Fruit fly (Drosophila melanogaster) whole organism, embryonic: ENCODE measurements around the gene RabX5.

Experiments used
- B-H1 ChIP-seq: fragments of 200-800 bp; sonication (Bioruptor generic); IDR thresholded peaks from 3 replicates; pipeline ENCODE4 v1.3.6; 2022; ENCODE audit warnings: missing biosample characterization, missing genetic modification characterization
- Bdp1 ChIP-seq: fragments of 200-800 bp; sonication (Bioruptor generic); optimal IDR thresholded peaks from 3 replicates; lab custom pipeline; 2016; ENCODE audit warnings: missing biosample characterization, missing genetic modification characterization
- C15 ChIP-seq: fragments of 200-800 bp; sonication (Bioruptor generic); IDR thresholded peaks from 3 replicates; pipeline ENCODE4 v1.3.6; 2022; ENCODE audit warnings: missing biosample characterization, missing genetic modification characterization
- CG14667 ChIP-seq: fragments of 200-800 bp; sonication (Bioruptor generic); IDR thresholded peaks from 2 replicates; pipeline ENCODE4 v1.3.6; 2022; ENCODE audit warnings: missing biosample characterization, missing genetic modification characterization
- CG14710 ChIP-seq: fragments of 200-800 bp; sonication (Bioruptor generic); optimal IDR thresholded peaks from 3 replicates; lab custom pipeline; 2019; ENCODE audit warnings: missing biosample characterization, mild to moderate bottlenecking, missing genetic modification characterization, moderate library complexity
- CG1529 ChIP-seq: fragments of 200-800 bp; sonication (Bioruptor generic); optimal IDR thresholded peaks from 3 replicates; lab custom pipeline; 2018; ENCODE audit warnings: missing biosample characterization, missing genetic modification characterization
- CG17361 ChIP-seq: fragments of 200-800 bp; sonication (Bioruptor generic); IDR thresholded peaks from 3 replicates; pipeline ENCODE4 v1.3.6; 2022; ENCODE audit warnings: missing biosample characterization, missing genetic modification characterization
- CG17612 ChIP-seq: fragments of 200-800 bp; sonication (Bioruptor generic); IDR thresholded peaks from 2 replicates; pipeline ENCODE4 v1.3.6; 2022; ENCODE audit warnings: missing biosample characterization, missing genetic modification characterization
- CG17829 ChIP-seq: fragments of 200-800 bp; optimal IDR thresholded peaks from 2 replicates; lab custom pipeline; 2019; ENCODE audit warnings: missing biosample characterization, mild to moderate bottlenecking, missing genetic modification characterization, moderate library complexity
- CG18599 ChIP-seq: fragments of 200-800 bp; sonication (Bioruptor generic); optimal IDR thresholded peaks from 3 replicates; lab custom pipeline; 2017; ENCODE audit warnings: missing biosample characterization, missing genetic modification characterization, mild to moderate bottlenecking, moderate library complexity, missing genetic modification reagents
- CG18764 ChIP-seq: fragments of 200-800 bp; sonication (Bioruptor generic); optimal IDR thresholded peaks from 3 replicates; lab custom pipeline; 2016; ENCODE audit warnings: missing biosample characterization, missing genetic modification characterization
- CG2202 ChIP-seq: fragments of 200-800 bp; sonication (Bioruptor generic); optimal IDR thresholded peaks from 2 replicates; lab custom pipeline; 2018; ENCODE audit warnings: missing biosample characterization, mild to moderate bottlenecking, missing genetic modification characterization
- CG3726 ChIP-seq: fragments of 200-800 bp; sonication (Bioruptor generic); IDR thresholded peaks from 3 replicates; pipeline ENCODE4, ENCODE4 v1.3.6; 2022; ENCODE audit warnings: missing biosample characterization, missing genetic modification characterization
- CG4360 ChIP-seq: fragments of 200-800 bp; sonication (Bioruptor generic); IDR thresholded peaks from 2 replicates; pipeline ENCODE4 v1.3.6; 2022; ENCODE audit warnings: missing biosample characterization, missing genetic modification characterization
- CG5245 ChIP-seq: fragments of 200-800 bp; sonication (Bioruptor generic); optimal IDR thresholded peaks from 3 replicates; lab custom pipeline; 2016; ENCODE audit warnings: missing biosample characterization, missing genetic modification characterization
- CG7556 ChIP-seq: fragments of 200-800 bp; sonication (Bioruptor generic); optimal IDR thresholded peaks from 2 replicates; lab custom pipeline; 2017; ENCODE audit warnings: missing biosample characterization, mild to moderate bottlenecking, missing genetic modification characterization
- CG7963 ChIP-seq: fragments of 200-800 bp; sonication (Bioruptor generic); IDR thresholded peaks from 3 replicates; pipeline ENCODE4 v1.3.6; 2022; ENCODE audit warnings: missing biosample characterization, missing genetic modification characterization; ENCODE audit not compliant: partially characterized antibody
- CG9876 ChIP-seq: fragments of 200-800 bp; sonication (Bioruptor generic); optimal IDR thresholded peaks from 2 replicates; lab custom pipeline; 2016; ENCODE audit warnings: missing biosample characterization, missing genetic modification characterization
- Chrac-16 ChIP-seq: fragments of 200-800 bp; sonication (Bioruptor generic); optimal IDR thresholded peaks from 3 replicates; lab custom pipeline; 2016; ENCODE audit warnings: missing biosample characterization, missing genetic modification characterization
- Ets65A ChIP-seq: fragments of 200-800 bp; sonication (Bioruptor generic); peaks from one replicate; lab custom pipeline; 2016; ENCODE audit warnings: missing biosample characterization, missing genetic modification characterization
- Fer3 ChIP-seq: fragments of 200-800 bp; sonication (Bioruptor generic); optimal IDR thresholded peaks from 2 replicates; lab custom pipeline; 2018; ENCODE audit warnings: missing biosample characterization, mild to moderate bottlenecking, missing genetic modification characterization, moderate library complexity
- HLH4C ChIP-seq: fragments of 200-800 bp; sonication (Bioruptor generic); IDR thresholded peaks from 3 replicates; pipeline ENCODE4 v1.3.6; 2022; ENCODE audit warnings: missing biosample characterization, missing genetic modification characterization; ENCODE audit not compliant: partially characterized antibody
- Hr3 ChIP-seq: fragments of 200-800 bp; sonication (Bioruptor generic); optimal IDR thresholded peaks from 3 replicates; lab custom pipeline; 2016; ENCODE audit warnings: missing biosample characterization, missing genetic modification characterization
- Hr51 ChIP-seq, 2 experiments: fragments of 200-800 bp; sonication (Bioruptor generic); optimal IDR thresholded peaks; 2 replicates in 1 of 2; 3 replicates in 1 of 2; lab custom pipeline; 2016 to 2018; ENCODE audit warnings: missing biosample characterization in 2 of 2, missing genetic modification characterization in 2 of 2, mild to moderate bottlenecking in 1 of 2, moderate library complexity in 1 of 2
- Ptx1 ChIP-seq: fragments of 200-800 bp; sonication (Bioruptor generic); IDR thresholded peaks from 2 replicates; pipeline ENCODE4 v1.3.6; 2022; ENCODE audit warnings: missing biosample characterization, missing genetic modification characterization
- Tbp ChIP-seq: fragments of >200 bp; optimal IDR thresholded peaks from 2 replicates; lab custom pipeline; 2018; ENCODE audit warnings: missing biosample characterization, missing genetic modification characterization
- Usf ChIP-seq: fragments of 200-800 bp; sonication (Bioruptor generic); optimal IDR thresholded peaks from 2 replicates; lab custom pipeline; 2017; ENCODE audit warnings: missing genotype, missing biosample characterization, missing genetic modification characterization
- bigmax ChIP-seq: fragments of 200-800 bp; sonication (Bioruptor generic); optimal IDR thresholded peaks from 2 replicates; lab custom pipeline; 2018; ENCODE audit warnings: missing biosample characterization, mild to moderate bottlenecking, missing genetic modification characterization
- bsh ChIP-seq, 2 experiments: fragments of 200-800 bp; sonication (Bioruptor generic); optimal IDR thresholded peaks; 2 replicates each; lab custom pipeline; 2017 to 2018; ENCODE audit warnings: mild to moderate bottlenecking in 2 of 2, missing biosample characterization in 2 of 2, missing genetic modification characterization in 2 of 2, moderate library complexity in 1 of 2
- cg ChIP-seq: fragments of 200-800 bp; sonication (Bioruptor generic); optimal IDR thresholded peaks from 3 replicates; lab custom pipeline; 2019; ENCODE audit warnings: missing biosample characterization, mild to moderate bottlenecking, missing genetic modification characterization, moderate library complexity
- crc ChIP-seq: fragments of 200-800 bp; sonication (Bioruptor generic); optimal IDR thresholded peaks from 2 replicates; lab custom pipeline; 2016; ENCODE audit warnings: missing biosample characterization, missing genetic modification characterization
- da ChIP-seq: fragments of 200-800 bp; sonication (Bioruptor generic); optimal IDR thresholded peaks from 2 replicates; lab custom pipeline; 2016; ENCODE audit warnings: missing biosample characterization, missing genetic modification characterization
- dm ChIP-seq: fragments of 200-800 bp; sonication (Bioruptor generic); optimal IDR thresholded peaks from 3 replicates; lab custom pipeline; 2016; ENCODE audit warnings: missing biosample characterization, missing genetic modification characterization
- eve ChIP-seq, 2 experiments: fragments of >200 bp; optimal IDR thresholded peaks; 2 replicates each; lab custom pipeline; 2017; ENCODE audit warnings: missing biosample characterization in 2 of 2, missing genetic modification characterization in 2 of 2
- ewg ChIP-seq: fragments of 200-800 bp; sonication (Bioruptor generic); optimal IDR thresholded peaks from 3 replicates; lab custom pipeline; 2017; ENCODE audit warnings: mild to moderate bottlenecking, missing biosample characterization, missing genetic modification reagents, missing genetic modification characterization
- fd64A ChIP-seq: fragments of 200-800 bp; sonication (Bioruptor generic); optimal IDR thresholded peaks from 3 replicates; lab custom pipeline; 2018; ENCODE audit warnings: missing biosample characterization, mild to moderate bottlenecking, missing genetic modification characterization
- gfzf ChIP-seq: fragments of 200-800 bp; sonication (Bioruptor generic); optimal IDR thresholded peaks from 2 replicates; lab custom pipeline; 2016; ENCODE audit warnings: missing biosample characterization, mild to moderate bottlenecking, missing genetic modification characterization, moderate library complexity
- grn ChIP-seq: fragments of 200-800 bp; sonication (Bioruptor generic); optimal IDR thresholded peaks from 3 replicates; lab custom pipeline; 2017; ENCODE audit warnings: missing biosample characterization, missing genetic modification characterization
- gro ChIP-seq: fragments of 200-800 bp; sonication (Bioruptor generic); optimal IDR thresholded peaks from 2 replicates; lab custom pipeline; 2016; ENCODE audit warnings: missing biosample characterization, missing genetic modification characterization
- hkb ChIP-seq, 2 experiments: fragments of 200-800 bp in 1 of 2; fragments of >200 bp in 1 of 2; sonication (Bioruptor generic) in 1 of 2; IDR thresholded peaks in 1 of 2; optimal IDR thresholded peaks in 1 of 2; 2 replicates each; pipeline versions ENCODE4 v1.3.6 to Lab custom; 2017 to 2022; ENCODE audit warnings: missing biosample characterization in 1 of 2, missing genetic modification characterization in 1 of 2
- kah ChIP-seq: fragments of 200-800 bp; sonication (Bioruptor generic); optimal IDR thresholded peaks from 2 replicates; lab custom pipeline; 2018; ENCODE audit warnings: missing biosample characterization, mild to moderate bottlenecking, missing genetic modification characterization
- lbe ChIP-seq: fragments of 200-800 bp; sonication (Bioruptor generic); optimal IDR thresholded peaks from 2 replicates; lab custom pipeline; 2016; ENCODE audit warnings: missing biosample characterization, mild to moderate bottlenecking, missing genetic modification characterization
- nerfin-2 ChIP-seq: fragments of 200-800 bp; sonication (Bioruptor generic); IDR thresholded peaks from 2 replicates; pipeline ENCODE4 v1.3.6; 2022; ENCODE audit warnings: missing biosample characterization, missing genetic modification characterization; ENCODE audit not compliant: partially characterized antibody
- nmo ChIP-seq: fragments of 200-800 bp; sonication (Bioruptor generic); optimal IDR thresholded peaks from 2 replicates; lab custom pipeline; 2018; ENCODE audit warnings: missing biosample characterization, mild to moderate bottlenecking, missing genetic modification characterization, moderate library complexity
- otp ChIP-seq: fragments of 200-800 bp; sonication (Bioruptor generic); IDR thresholded peaks from 3 replicates; pipeline ENCODE4, ENCODE4 v1.3.6; 2022; ENCODE audit warnings: missing biosample characterization, missing genetic modification characterization
- pnt ChIP-seq: fragments of 200-800 bp; sonication (Bioruptor generic); optimal IDR thresholded peaks from 3 replicates; lab custom pipeline; 2016; ENCODE audit warnings: missing biosample characterization, missing genetic modification characterization
- salm ChIP-seq: fragments of 200-800 bp; sonication (Bioruptor generic); optimal IDR thresholded peaks from 2 replicates; lab custom pipeline; 2018; ENCODE audit warnings: missing biosample characterization, mild to moderate bottlenecking, missing genetic modification characterization
- stc ChIP-seq: fragments of 200-800 bp; sonication (Bioruptor generic); IDR thresholded peaks from 2 replicates; pipeline ENCODE4 v1.3.6; 2022; ENCODE audit warnings: missing biosample characterization, missing genetic modification characterization
- tap ChIP-seq: fragments of 200-800 bp; optimal IDR thresholded peaks from 3 replicates; lab custom pipeline; 2019; ENCODE audit warnings: missing biosample characterization, mild to moderate bottlenecking, missing genetic modification characterization, moderate library complexity
- wor ChIP-seq: fragments of 200-800 bp; sonication (Bioruptor generic); IDR thresholded peaks from 2 replicates; pipeline ENCODE4 v1.3.6; 2022; ENCODE audit warnings: missing biosample characterization, missing genetic modification characterization

The RabX5 gene

DNA sequence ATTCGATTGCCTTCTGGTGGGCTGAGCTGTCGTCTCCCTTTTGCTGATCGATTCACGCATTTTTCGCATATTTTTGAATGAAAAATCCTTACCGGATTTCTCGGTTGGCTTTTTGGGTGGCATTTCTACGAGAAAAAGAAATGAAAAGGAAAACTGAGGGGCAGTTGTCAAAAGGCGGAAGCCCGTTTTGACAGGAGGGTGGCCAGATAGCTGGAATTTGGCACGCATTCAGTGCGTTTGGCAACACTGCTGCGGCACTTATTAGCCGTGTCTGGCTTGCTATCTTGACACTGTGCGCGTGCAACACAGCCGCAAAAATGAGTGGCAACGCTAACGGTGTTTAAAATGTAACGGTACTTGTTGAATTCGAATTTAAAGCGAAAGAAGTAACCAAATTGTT lies 1.4 kb downstream of the RabX5 start, which contains the start of gene RpL23A (continued):
- peak; percentile 92 for TF ChIP-seq grn
- TF ChIP-seq CG2202 (tag; lab: Kevin White, UChicago): peak; percentile 86
- TF ChIP-seq Bdp1 (GFP tag; lab: Kevin White, UChicago): peak; percentile 91
- TF ChIP-seq stc (GFP tag; lab: Robert Waterston, UW): peak; percentile 91
- TF ChIP-seq crc: peak; percentile 95
- TF ChIP-seq CG17612: peak; percentile 76; the same call in 1 of the 2 replicates
- TF ChIP-seq nmo (GFP tag; lab: Kevin White, UChicago): peak; percentile 91
- TF ChIP-seq CG7556 (GFP tag; lab: Kevin White, UChicago): peak; percentile 87
- peak; percentile 87 for TF ChIP-seq CG5245 (GFP tag; lab: Kevin White, UChicago)
- no peak for TF ChIP-seq cg (GFP tag; lab: Kevin White, UChicago)
- peak; percentile 75 for TF ChIP-seq tap (tag; lab: Kevin White, UChicago)
- peak; percentile 77 for TF ChIP-seq lbe (GFP tag; lab: Kevin White, UChicago)
- peak; percentile 88 for TF ChIP-seq CG3726
- peak; percentile 94 for TF ChIP-seq Usf (GFP tag; lab: Kevin White, UChicago)
- peak; percentile 96 for TF ChIP-seq otp
- TF ChIP-seq CG9876: peak; percentile 98
- no peak for TF ChIP-seq HLH4C
- peak; percentile 79 to 97 for TF ChIP-seq Hr51 (GFP tag; optimal IDR thresholded peaks at IDR 0.05; lab: Kevin White, UChicago)
- peak in 1 of 2 experiments; percentile 86 for TF ChIP-seq bsh (GFP tag; optimal IDR thresholded peaks at IDR 0.05; lab: Kevin White, UChicago)
- no peak for TF ChIP-seq Tbp (GFP tag; lab: Kevin White, UChicago)
- TF ChIP-seq CG18599 (GFP tag; lab: Kevin White, UChicago): peak; percentile 97
- peak; percentile 94 for TF ChIP-seq hkb (optimal IDR thresholded peaks at IDR 0.05; lab: Kevin White, UChicago)
- peak; percentile 91 for TF ChIP-seq hkb (GFP tag; IDR thresholded peaks at IDR 0.05; lab: Robert Waterston, UW)
- peak; percentile 64 for TF ChIP-seq wor
- peak; percentile 86 for TF ChIP-seq B-H1
- TF ChIP-seq gfzf (GFP tag; lab: Kevin White, UChicago): peak; percentile 58
- peak; percentile 95 for TF ChIP-seq da (GFP tag; lab: Kevin White, UChicago)
- peak; percentile 92 for TF ChIP-seq Hr3 (GFP tag; lab: Kevin White, UChicago)
- TF ChIP-seq Ptx1: peak; percentile 95
- TF ChIP-seq dm (GFP tag; lab: Kevin White, UChicago): peak; percentile 99
- peak; percentile 48 for TF ChIP-seq CG4360 (GFP tag; lab: Robert Waterston, UW)
- TF ChIP-seq gro (GFP tag; lab: Kevin White, UChicago): peak; percentile 97
- peak; percentile 92 for TF ChIP-seq CG17829 (tag; lab: Kevin White, UChicago)
- peak; percentile 80 for TF ChIP-seq CG1529 (GFP tag; lab: Kevin White, UChicago)
- peak; percentile 79 for TF ChIP-seq kah
- peak; percentile 92 for TF ChIP-seq bigmax (GFP tag; lab: Kevin White, UChicago)
- TF ChIP-seq CG17361: peak; percentile 89
- peak; percentile 90 for TF ChIP-seq pnt (GFP tag; lab: Kevin White, UChicago)
- TF ChIP-seq eve (GFP tag; optimal IDR thresholded peaks at IDR 0.05; lab: Kevin White, UChicago): no peak
- TF ChIP-seq ewg (GFP tag; lab: Kevin White, UChicago): peak; percentile 93
- peak; percentile 85 for TF ChIP-seq CG14667
- TF ChIP-seq CG7963 (GFP tag; lab: Robert Waterston, UW): 0 out of 3 replicates have a peak, but pooled peaks have one; percentile 33
- peak; percentile 100 for TF ChIP-seq Ets65A (GFP tag; lab: Kevin White, UChicago)
- peak; percentile 91 for TF ChIP-seq fd64A (GFP tag; lab: Kevin White, UChicago)
- TF ChIP-seq CG18764: peak; percentile 93
- peak; percentile 91 for TF ChIP-seq C15
- peak; percentile 86 for TF ChIP-seq salm (tag; lab: Kevin White, UChicago)
- TF ChIP-seq CG14710 (tag; lab: Kevin White, UChicago): peak; percentile 97
- TF ChIP-seq Chrac-16 (GFP tag; lab: Kevin White, UChicago): peak; percentile 89
- peak; percentile 94 for TF ChIP-seq Fer3
- TF ChIP-seq nerfin-2 (GFP tag; lab: Robert Waterston, UW): peak; percentile 37; the same call in 1 of the 2 replicates
